Fruit fly (Drosophila melanogaster): Measurements from ENCODE around the gene CG5676.

CG5676 gene

dm6 chr2L:10276846-10277245, 21.2 kb upstream of the CG5676 start (continued):
- TF ChIP-seq CG7987 (GFP tag; optimal IDR thresholded peaks at IDR 0.05) (peak; percentile 11), slbo (GFP tag; IDR thresholded peaks at IDR 0.05) (no peak), en (GFP tag; optimal IDR thresholded peaks at IDR 0.05) (peak; percentile 1), CG9609 (GFP tag; optimal IDR thresholded peaks at IDR 0.05) (peak; percentile 13), CG33213 (GFP tag; optimal IDR thresholded peaks at IDR 0.05) (peak; percentile 46), ac (GFP tag; optimal IDR thresholded peaks at IDR 0.05) (no peak), CG11456 (GFP tag; IDR thresholded peaks at IDR 0.05) (no peak), gro (GFP tag; optimal IDR thresholded peaks at IDR 0.05) (no peak), CG11093 (GFP tag; IDR thresholded peaks at IDR 0.05) (0 out of 3 replicates have a peak, but pooled peaks have one; percentile 43), CG10274 (GFP tag; optimal IDR thresholded peaks at IDR 0.05) (no peak), corto (GFP tag; optimal IDR thresholded peaks at IDR 0.05) (no peak), slp2 (GFP tag; optimal IDR thresholded peaks at IDR 0.05) (no peak), PHDP (tag; optimal IDR thresholded peaks at IDR 0.05) (no peak), hbn (GFP tag; IDR thresholded peaks at IDR 0.05; ENCODE audit: partially characterized antibody) (no peak), Gsc (GFP tag; IDR thresholded peaks at IDR 0.05) (no peak), pan (optimal IDR thresholded peaks at IDR 0.05) (no peak), pan (GFP tag; optimal IDR thresholded peaks at IDR 0.05 in 1 of 2, IDR thresholded peaks at IDR 0.05 in 1 of 2) (peak in 1 of 2 experiments; percentile 27), CG3847 (GFP tag; IDR thresholded peaks at IDR 0.05) (no peak), sima (GFP tag; optimal IDR thresholded peaks at IDR 0.05) (peak; percentile 12), MESR4 (GFP tag; optimal IDR thresholded peaks at IDR 0.05) (peak; percentile 24), tx (GFP tag; optimal IDR thresholded peaks at IDR 0.05) (no peak), yki (optimal IDR thresholded peaks at IDR 0.05) (no peak), CG17186 (GFP tag; optimal IDR thresholded peaks at IDR 0.05) (no peak), btn (GFP tag; optimal IDR thresholded peaks at IDR 0.05) (peak; percentile 17), ssp (GFP tag; IDR thresholded peaks at IDR 0.05) (no peak), ems (GFP tag; optimal IDR thresholded peaks at IDR 0.05) (no peak), CG13775 (GFP tag; optimal IDR thresholded peaks at IDR 0.05) (peak; percentile 31), chif (GFP tag; optimal IDR thresholded peaks at IDR 0.05) (no peak), CG8290 (GFP tag; optimal IDR thresholded peaks at IDR 0.05) (no peak), CG8290 (tag; optimal IDR thresholded peaks at IDR 0.05) (no peak), Trl (optimal IDR thresholded peaks at IDR 0.05) (no peak), Trl (GFP tag; optimal IDR thresholded peaks at IDR 0.05) (peak; percentile 20), E2f1 (GFP tag; IDR thresholded peaks at IDR 0.05) (peak; percentile 38; the same call in 1 of the 2 replicates), Fer1 (GFP tag; optimal IDR thresholded peaks at IDR 0.05) (no peak), sens (GFP tag) (peak; percentile 93), Hsf (GFP tag; optimal IDR thresholded peaks at IDR 0.05) (no peak), CG5245 (GFP tag; optimal IDR thresholded peaks at IDR 0.05) (peak; percentile 10), CG14050 (GFP tag; IDR thresholded peaks at IDR 0.05) (no peak), pnt (GFP tag; optimal IDR thresholded peaks at IDR 0.05) (no peak), Bdp1 (GFP tag; optimal IDR thresholded peaks at IDR 0.05) (no peak), CG16863 (GFP tag; optimal IDR thresholded peaks at IDR 0.05) (peak; percentile 15), CG10267 (tag; optimal IDR thresholded peaks at IDR 0.05) (no peak), CG17328 (GFP tag; IDR thresholded peaks at IDR 0.05) (peak; percentile 59), p53 (GFP tag; optimal IDR thresholded peaks at IDR 0.05) (peak; percentile 11), chm (GFP tag; IDR thresholded peaks at IDR 0.05) (no peak), D19B (GFP tag; optimal IDR thresholded peaks at IDR 0.05) (no peak), CG13894 (tag; optimal IDR thresholded peaks at IDR 0.05) (no peak), CG10321 (GFP tag; IDR thresholded peaks at IDR 0.05) (no peak), CG15601 (tag; optimal IDR thresholded peaks at IDR 0.05) (no peak), CG32767 (GFP tag; IDR thresholded peaks at IDR 0.05) (no peak), E2f2 (GFP tag; IDR thresholded peaks at IDR 0.05) (no peak), mam (GFP tag; optimal IDR thresholded peaks at IDR 0.05) (no peak), Camta (GFP tag; optimal IDR thresholded peaks at IDR 0.05) (peak; percentile 23), Drgx (GFP tag; IDR thresholded peaks at IDR 0.05) (peak; percentile 63), Gug (GFP tag; IDR thresholded peaks at IDR 0.05) (no peak)

Measured in whole organism, embryonic.